Worm (Caenorhabditis elegans) whole organism, L1 larva: Measurements from ENCODE around the gene cpr-3.

Source experiments
- C16A3.4 ChIP-seq: fragments of 150-350 bp; optimal IDR thresholded peaks from 2 replicates; lab custom pipeline; 2014; ENCODE audit warnings: missing biosample characterization, missing genetic modification characterization
- F16B12.6 ChIP-seq: fragments of 150-350 bp; optimal IDR thresholded peaks from 2 replicates; lab custom pipeline; 2014; ENCODE audit warnings: missing biosample characterization, missing genetic modification characterization
- ama-1 ChIP-seq: fragments of 150-350 bp; optimal IDR thresholded peaks from 2 replicates; lab custom pipeline; 2014
- dpl-1 ChIP-seq, 3 experiments: fragments of 150-350 bp in 2 of 3; sonication (generic microtip) in 1 of 3; optimal IDR thresholded peaks; 2 replicates each; lab custom pipeline; 2014 to 2017; ENCODE audit warnings: missing biosample characterization in 3 of 3, missing genetic modification characterization in 3 of 3, missing genetic modification reagents in 3 of 3
- dsc-1 ChIP-seq: sonication (generic microtip); optimal IDR thresholded peaks from 2 replicates; lab custom pipeline; 2016; ENCODE audit warnings: mild to moderate bottlenecking, missing genetic modification characterization, missing compliant biosample characterization
- elt-2 ChIP-seq: sonication (generic microtip); optimal IDR thresholded peaks from 2 replicates; lab custom pipeline; 2016; ENCODE audit warnings: missing genetic modification characterization, mild to moderate bottlenecking, inconsistent platforms, missing compliant biosample characterization, missing genetic modification reagents
- elt-3 ChIP-seq, 6 experiments: fragments of 150-350 bp in 1 of 6; sonication (generic microtip); optimal IDR thresholded peaks; 2 replicates each; lab custom pipeline; 2017 to 2018; ENCODE audit warnings: missing biosample characterization in 6 of 6, missing genetic modification characterization in 6 of 6, inconsistent platforms in 1 of 6
- fkh-10 ChIP-seq: sonication (generic microtip); optimal IDR thresholded peaks from 2 replicates; lab custom pipeline; 2017; ENCODE audit warnings: missing biosample characterization, missing genetic modification reagents, missing genetic modification characterization
- fkh-8 ChIP-seq: sonication (generic microtip); optimal IDR thresholded peaks from 2 replicates; lab custom pipeline; 2016; ENCODE audit warnings: mild to moderate bottlenecking, missing genetic modification characterization, missing compliant biosample characterization
- hlh-17 ChIP-seq: fragments of 200-800 bp; sonication (Bioruptor generic); optimal IDR thresholded peaks from 2 replicates; lab custom pipeline; 2018; ENCODE audit warnings: missing genetic modification characterization, mild to moderate bottlenecking, missing compliant biosample characterization, moderate library complexity, borderline replicate concordance
- hlh-4 ChIP-seq: sonication (generic microtip); optimal IDR thresholded peaks from 2 replicates; lab custom pipeline; 2016; ENCODE audit warnings: mild to moderate bottlenecking, missing genetic modification characterization, missing compliant biosample characterization
- hpl-2 ChIP-seq: fragments of 150-350 bp; optimal IDR thresholded peaks from 2 replicates; lab custom pipeline; 2014; ENCODE audit warnings: missing biosample characterization, missing genetic modification reagents, missing genetic modification characterization
- isw-1 ChIP-seq: fragments of 200-800 bp; sonication (Bioruptor generic); IDR thresholded peaks from 2 replicates; pipeline ENCODE4 v1.3.6; 2022; ENCODE audit warnings: missing genetic modification characterization, missing compliant biosample characterization
- jun-1 ChIP-seq: fragments of 150-350 bp; optimal IDR thresholded peaks from 2 replicates; lab custom pipeline; 2014; ENCODE audit warnings: missing biosample characterization, missing genetic modification reagents, missing genetic modification characterization
- lin-13 ChIP-seq: fragments of 150-350 bp; optimal IDR thresholded peaks from 2 replicates; lab custom pipeline; 2014; ENCODE audit warnings: missing biosample characterization, missing genetic modification reagents, missing genetic modification characterization
- lin-14 ChIP-seq: fragments of 200-800 bp; sonication (Bioruptor generic); optimal IDR thresholded peaks from 2 replicates; lab custom pipeline; 2018; ENCODE audit warnings: mild to moderate bottlenecking, missing genetic modification characterization, moderate library complexity, missing compliant biosample characterization
- lin-39 ChIP-seq: fragments of 150-350 bp; optimal IDR thresholded peaks from 2 replicates; lab custom pipeline; 2014; ENCODE audit warnings: missing biosample characterization, missing genetic modification reagents, missing genetic modification characterization
- mab-9 ChIP-seq: fragments of 200-800 bp; sonication (Bioruptor generic); IDR thresholded peaks from 2 replicates; pipeline ENCODE4 v1.3.6; 2022; ENCODE audit warnings: missing genetic modification reagents, missing genetic modification characterization, missing compliant biosample characterization
- mep-1 ChIP-seq: fragments of 150-350 bp; optimal IDR thresholded peaks from 2 replicates; lab custom pipeline; 2014; ENCODE audit warnings: missing biosample characterization, missing genetic modification characterization
- nhr-12 ChIP-seq: sonication (generic microtip); optimal IDR thresholded peaks from 2 replicates; lab custom pipeline; 2017; ENCODE audit warnings: missing biosample characterization, missing genetic modification characterization
- nhr-19 ChIP-seq: fragments of 200-800 bp; sonication (Bioruptor generic); conservative IDR thresholded peaks from 2 replicates; pipeline ENCODE4 v1.3.6; 2022; ENCODE audit warnings: missing genetic modification characterization, missing compliant biosample characterization
- nhr-47 ChIP-seq: sonication (generic microtip); optimal IDR thresholded peaks from 2 replicates; lab custom pipeline; 2016; ENCODE audit warnings: mild to moderate bottlenecking, missing genetic modification characterization, moderate library complexity, missing compliant biosample characterization
- nhr-71 ChIP-seq: sonication (generic microtip); optimal IDR thresholded peaks from 2 replicates; lab custom pipeline; 2016; ENCODE audit warnings: mild to moderate bottlenecking, missing genetic modification characterization, moderate library complexity, missing compliant biosample characterization
- pag-3 ChIP-seq: sonication (generic microtip); optimal IDR thresholded peaks from 2 replicates; lab custom pipeline; 2017; ENCODE audit warnings: missing genetic modification characterization, mild to moderate bottlenecking, missing compliant biosample characterization, antibody characterized with exemption, borderline replicate concordance; ENCODE audit not compliant: insufficient read depth
- pax-3 ChIP-seq: fragments of 200-800 bp; sonication (Bioruptor generic); optimal IDR thresholded peaks from 2 replicates; lab custom pipeline; 2018; ENCODE audit warnings: mild to moderate bottlenecking, missing genetic modification characterization, moderate library complexity, missing compliant biosample characterization
- sox-4 ChIP-seq: sonication (generic microtip); optimal IDR thresholded peaks from 2 replicates; lab custom pipeline; 2016; ENCODE audit warnings: missing genetic modification characterization, missing compliant biosample characterization
- swsn-7 ChIP-seq: sonication (generic microtip); optimal IDR thresholded peaks from 2 replicates; lab custom pipeline; 2016; ENCODE audit warnings: missing genetic modification characterization, missing compliant biosample characterization
- unc-30 ChIP-seq: sonication (generic microtip); optimal IDR thresholded peaks from 2 replicates; lab custom pipeline; 2017; ENCODE audit warnings: missing biosample characterization, missing genetic modification characterization

cpr-3 gene

ce11 chrV:15315827-15316527, 17.5 kb upstream of the cpr-3 start, which contains the start of the genes srt-22 and nhr-246:
TSS of gene srt-22 (minus strand) at chrV:15315927.
TSS of gene nhr-246 (plus strand) at chrV:15316477.
- TF ChIP-seq jun-1: no peak
- peak; percentile 11 for TF ChIP-seq elt-2 (tag; lab: Kevin White, UChicago)
- no peak for TF ChIP-seq mep-1
- TF ChIP-seq, all 84 proteins: peak for 1

- TF ChIP-seq dpl-1 (GFP tag; optimal IDR thresholded peaks at IDR 0.05; lab: Kevin White, UChicago) (no peak), mab-9 (GFP tag; lab: Robert Waterston, UW) (no peak), pag-3 (no peak), fkh-8 (no peak), nhr-19 (GFP tag; lab: Robert Waterston, UW) (no peak), lin-13 (GFP tag; lab: Kevin White, UChicago) (no peak)
Measured at ce11 chrV:15313529-15313928, 15.0 kb upstream of the cpr-3 start.

ce11 chrV:15310780-15311179, 12.3 kb upstream of the cpr-3 start, which contains the start of gene irld-62:
TSS of gene irld-62 (plus strand) at chrV:15311080.
- TF ChIP-seq ama-1: no peak
- no peak for TF ChIP-seq hlh-17 (GFP tag; lab: Kevin White, UChicago)
- no peak for TF ChIP-seq isw-1 (GFP tag; lab: Robert Waterston, UW)
- no peak for TF ChIP-seq nhr-71
- no peak for TF ChIP-seq swsn-7 (tag; lab: Kevin White, UChicago)
- no peak for TF ChIP-seq dpl-1 (GFP tag; optimal IDR thresholded peaks at IDR 0.05; lab: Kevin White, UChicago)
- TF ChIP-seq nhr-47: no peak
- no peak for TF ChIP-seq fkh-10

- TF ChIP-seq elt-3 (tag; optimal IDR thresholded peaks at IDR 0.05; lab: Kevin White, UChicago): no peak
- TF ChIP-seq swsn-7 (tag; lab: Kevin White, UChicago): no peak
- TF ChIP-seq fkh-8: peak; percentile 64
- no peak for TF ChIP-seq dsc-1
- peak; percentile 98 for TF ChIP-seq hlh-4 (tag; lab: Kevin White, UChicago)
- TF ChIP-seq lin-39 (tag; lab: Kevin White, UChicago): no peak
- no peak for TF ChIP-seq sox-4 (tag; lab: Kevin White, UChicago)
- peak; percentile 42 for TF ChIP-seq nhr-47
- TF ChIP-seq nhr-71: peak; percentile 47
- TF ChIP-seq F16B12.6 (tag; lab: Kevin White, UChicago): no peak
- no peak for TF ChIP-seq nhr-12 (tag; lab: Kevin White, UChicago)
Measured at ce11 chrV:15309011-15309410, 10.5 kb upstream of the cpr-3 start, which contains the start of gene srz-10. TSS of gene srz-10 (minus strand) at chrV:15309098.

DNA sequence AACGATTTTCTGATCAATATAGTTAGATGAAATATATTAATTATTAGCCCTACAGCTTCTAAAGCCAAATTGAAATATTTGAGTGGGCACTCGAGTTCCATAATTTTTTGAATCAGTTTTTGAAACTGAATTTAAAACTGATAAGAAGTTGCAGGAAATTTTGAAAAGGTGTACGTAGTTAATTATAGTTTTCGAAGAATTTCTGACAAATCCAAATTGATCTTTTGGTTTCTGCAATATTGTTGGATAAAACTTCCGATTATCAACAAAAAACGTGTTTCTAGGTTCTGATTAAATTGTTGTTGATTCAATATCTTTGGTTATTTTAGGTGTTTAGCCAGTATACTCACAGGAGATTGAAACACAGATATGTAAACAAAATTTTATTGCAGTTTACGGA, 8.2 kb upstream of the cpr-3 start, which contains the start of gene T26H8.4:
T26H8.4 (minus strand) TSS at position 101 of the 400 bp plus-strand sequence.
- TF ChIP-seq sox-4 (tag; lab: Kevin White, UChicago): no peak
- TF ChIP-seq hpl-2 (GFP tag; lab: Kevin White, UChicago): no peak
- TF ChIP-seq pax-3 (tag; lab: Kevin White, UChicago): peak; percentile 66
- no peak for TF ChIP-seq unc-30 (tag; lab: Kevin White, UChicago)

- no peak for TF ChIP-seq hlh-4 (tag; lab: Kevin White, UChicago)
- peak; percentile 46 for TF ChIP-seq pax-3 (tag; lab: Kevin White, UChicago)
- TF ChIP-seq, all 84 proteins: peak for 1
Measured at ce11 chrV:15305502-15305901, 7.0 kb upstream of the cpr-3 start, which contains the start of gene T26H8.5. TSS of gene T26H8.5 (minus strand) at chrV:15305602.

DNA sequence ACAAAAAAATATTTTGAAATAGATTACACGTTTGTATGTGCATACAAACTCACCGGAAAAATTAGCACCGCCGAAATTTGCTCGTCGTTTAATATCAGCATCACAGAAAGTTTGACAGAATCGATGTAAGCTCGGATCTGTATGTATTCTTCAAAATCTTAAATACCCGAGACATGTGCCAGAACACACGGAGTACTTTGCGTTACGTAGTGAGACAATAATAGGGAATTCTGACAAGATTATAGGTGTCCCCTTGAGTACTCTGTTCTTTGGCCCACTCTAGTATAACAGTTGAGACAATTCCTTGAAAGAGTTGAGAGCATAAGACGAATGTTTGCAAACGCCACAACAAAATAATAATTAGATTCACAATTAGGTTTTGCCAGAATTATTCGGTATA, 5.1 kb upstream of the cpr-3 start, which contains the start of gene srx-48:
srx-48 (minus strand) TSS at position 101 of the 400 bp plus-strand sequence.
- TF ChIP-seq C16A3.4: no peak
- TF ChIP-seq elt-3 (tag; optimal IDR thresholded peaks at IDR 0.05; lab: Kevin White, UChicago): no peak
- TF ChIP-seq pax-3 (tag; lab: Kevin White, UChicago): peak; percentile 67
- no peak for TF ChIP-seq hlh-4 (tag; lab: Kevin White, UChicago)
- no peak for TF ChIP-seq sox-4 (tag; lab: Kevin White, UChicago)
- no peak for TF ChIP-seq lin-14 (GFP tag; lab: Kevin White, UChicago)
- TF ChIP-seq hpl-2 (GFP tag; lab: Kevin White, UChicago): no peak
- no peak for TF ChIP-seq fkh-10
